Fruit fly (Drosophila melanogaster): ENCODE results near the gene CG11050.

Gene CG11050

DNA sequence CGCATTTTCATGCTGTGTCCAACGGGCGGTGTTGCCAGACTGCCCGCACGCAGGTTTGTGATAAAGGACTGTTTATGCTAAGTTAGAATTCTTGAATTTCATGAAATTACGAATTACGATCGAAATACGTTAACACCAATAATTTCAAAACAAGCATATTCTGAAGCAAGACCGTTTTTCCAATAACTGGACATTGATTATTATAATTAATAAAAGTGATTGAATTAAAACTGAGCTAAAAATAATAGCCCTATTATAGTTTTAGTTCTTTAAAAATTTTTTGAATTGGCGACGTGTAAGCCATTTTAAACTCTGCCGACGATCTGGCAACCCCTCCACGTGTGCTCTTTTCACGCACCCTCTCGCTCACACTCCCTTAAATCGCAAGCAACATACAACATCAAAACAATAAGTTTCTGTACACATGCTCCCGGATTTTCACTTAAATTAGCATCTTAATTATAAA lies 37.4 kb downstream of the CG11050 start (continued):
- TF ChIP-seq hbn (GFP tag; IDR thresholded peaks at IDR 0.05; ENCODE audit: partially characterized antibody) (no peak), BEAF-32 (GFP tag; optimal IDR thresholded peaks at IDR 0.05) (peak; percentile 46), Hsf (GFP tag; optimal IDR thresholded peaks at IDR 0.05) (peak; percentile 96), Dll (GFP tag; IDR thresholded peaks at IDR 0.05; ENCODE audit: partially characterized antibody) (no peak; the same call in 3 of the 4 replicates), CG10565 (GFP tag; optimal IDR thresholded peaks at IDR 0.05) (peak; percentile 75), Ets65A (GFP tag) (peak; percentile 98), dati (GFP tag; IDR thresholded peaks at IDR 0.05) (0 out of 2 replicates have a peak, but pooled peaks have one; percentile 29), Ada2b (GFP tag; IDR thresholded peaks at IDR 0.05) (peak; percentile 91), Sin3A (optimal IDR thresholded peaks at IDR 0.05) (peak; percentile 66), tap (tag; optimal IDR thresholded peaks at IDR 0.05) (peak; percentile 90), H2.0 (GFP tag; IDR thresholded peaks at IDR 0.05) (peak; percentile 91), ind (GFP tag; optimal IDR thresholded peaks at IDR 0.05) (peak; percentile 95), Mes4 (GFP tag; optimal IDR thresholded peaks at IDR 0.05) (peak; percentile 84), Atf6 (GFP tag; IDR thresholded peaks at IDR 0.05) (peak; percentile 96), CG15696 (tag; optimal IDR thresholded peaks at IDR 0.05) (peak; percentile 96), jigr1 (GFP tag; IDR thresholded peaks at IDR 0.05) (peak; percentile 82), CG9437 (GFP tag; optimal IDR thresholded peaks at IDR 0.05) (peak; percentile 90), ken (GFP tag; IDR thresholded peaks at IDR 0.05) (peak; percentile 92), pb (GFP tag; optimal IDR thresholded peaks at IDR 0.05) (peak; percentile 87), CG13296 (GFP tag; optimal IDR thresholded peaks at IDR 0.05) (peak; percentile 97), CG16813 (GFP tag; IDR thresholded peaks at IDR 0.05; ENCODE audit: partially characterized antibody) (no peak), CG13424 (tag; optimal IDR thresholded peaks at IDR 0.05) (peak; percentile 97), danr (GFP tag; IDR thresholded peaks at IDR 0.05) (peak; percentile 85), CG13894 (tag; optimal IDR thresholded peaks at IDR 0.05) (peak; percentile 94), sima (GFP tag; optimal IDR thresholded peaks at IDR 0.05) (peak; percentile 76), ara (GFP tag; IDR thresholded peaks at IDR 0.05) (peak; percentile 86), Meics (GFP tag; optimal IDR thresholded peaks at IDR 0.05) (peak; percentile 97), sr (GFP tag; IDR thresholded peaks at IDR 0.05) (peak; percentile 61; the same call in 2 of the 3 replicates), Dref (GFP tag; IDR thresholded peaks at IDR 0.05) (no peak), CG11093 (GFP tag; IDR thresholded peaks at IDR 0.05) (peak; percentile 80), maf-S (GFP tag; optimal IDR thresholded peaks at IDR 0.05) (peak; percentile 90), CG1602 (GFP tag; optimal IDR thresholded peaks at IDR 0.05) (peak; percentile 95), CoRest (tag; optimal IDR thresholded peaks at IDR 0.05) (peak; percentile 98), luna (GFP tag; optimal IDR thresholded peaks at IDR 0.05) (peak; percentile 67), E2f2 (GFP tag; IDR thresholded peaks at IDR 0.05) (peak; percentile 80), Atf3 (GFP tag; optimal IDR thresholded peaks at IDR 0.05) (peak; percentile 53), rib (GFP tag; IDR thresholded peaks at IDR 0.05) (peak; percentile 90), CG7556 (GFP tag; optimal IDR thresholded peaks at IDR 0.05) (peak; percentile 96), CG31441 (GFP tag; IDR thresholded peaks at IDR 0.05) (peak; percentile 96), B-H1 (GFP tag; IDR thresholded peaks at IDR 0.05) (peak; percentile 89), CG10274 (GFP tag; optimal IDR thresholded peaks at IDR 0.05) (peak; percentile 87), CG11723 (GFP tag; optimal IDR thresholded peaks at IDR 0.05) (peak; percentile 93), CG16779 (GFP tag; IDR thresholded peaks at IDR 0.05) (peak; percentile 77), sd (tag; optimal IDR thresholded peaks at IDR 0.05) (peak; percentile 87), CG2889 (GFP tag; IDR thresholded peaks at IDR 0.05) (peak; percentile 89), kah (GFP tag; optimal IDR thresholded peaks at IDR 0.05) (peak; percentile 89), phol (tag; optimal IDR thresholded peaks at IDR 0.05) (peak; percentile 97), CG12155 (GFP tag; optimal IDR thresholded peaks at IDR 0.05) (peak; percentile 95), CG2120 (GFP tag; optimal IDR thresholded peaks at IDR 0.05) (peak; percentile 97), twi (tag; optimal IDR thresholded peaks at IDR 0.05) (peak; percentile 92), CG4424 (GFP tag; optimal IDR thresholded peaks at IDR 0.05) (peak; percentile 95), CG6791 (GFP tag; IDR thresholded peaks at IDR 0.05; ENCODE audit: partially characterized antibody) (no peak)

Measured in whole organism, embryonic.